Worm (Caenorhabditis elegans) whole organism, L1 larva: ENCODE data around the gene chca-1.
"Not testable (repeated sequence)": the region's sequence is repeated elsewhere in the genome, so short reads cannot be mapped to it uniquely, and the experiment has no call there.

Experiments used
- Y116A8C.19 ChIP-seq: sonication (generic microtip); optimal IDR thresholded peaks from 2 replicates; lab custom pipeline; 2016; ENCODE audit warnings: missing compliant biosample characterization, missing genetic modification characterization, borderline replicate concordance
- aha-1 ChIP-seq: fragments of 150-350 bp; optimal IDR thresholded peaks from 2 replicates; lab custom pipeline; 2014; ENCODE audit warnings: missing biosample characterization, missing genetic modification characterization
- alr-1 ChIP-seq: fragments of 200-800 bp; sonication (Bioruptor generic); optimal IDR thresholded peaks from 2 replicates; lab custom pipeline; 2018; ENCODE audit warnings: borderline replicate concordance, mild to moderate bottlenecking, missing genetic modification characterization, missing compliant biosample characterization
- blmp-1 ChIP-seq: fragments of 150-350 bp; optimal IDR thresholded peaks from 2 replicates; lab custom pipeline; 2014; ENCODE audit warnings: missing biosample characterization, missing genetic modification characterization
- ceh-63 ChIP-seq: fragments of 200-800 bp; sonication (Bioruptor generic); optimal IDR thresholded peaks from 2 replicates; lab custom pipeline; 2018; ENCODE audit warnings: mild to moderate bottlenecking, missing genetic modification characterization, missing compliant biosample characterization
- ceh-90 ChIP-seq: sonication (generic microtip); optimal IDR thresholded peaks from 2 replicates; lab custom pipeline; 2016; ENCODE audit warnings: missing genetic modification characterization, missing compliant biosample characterization
- ces-1 ChIP-seq: fragments of 150-350 bp; optimal IDR thresholded peaks from 2 replicates; lab custom pipeline; 2014; ENCODE audit warnings: missing biosample characterization, missing genetic modification reagents, missing genetic modification characterization
- efl-1 ChIP-seq, 4 experiments: fragments of 150-350 bp; optimal IDR thresholded peaks in 3 of 4; peaks in 1 of 4; 1 replicate in 1 of 4; 2 replicates in 3 of 4; lab custom pipeline; 2014; ENCODE audit warnings: missing biosample characterization in 2 of 4, missing genetic modification characterization in 2 of 4, missing genetic modification reagents in 2 of 4
- egl-27 ChIP-seq, 2 experiments: fragments of 150-350 bp in 1 of 2; sonication (generic microtip); optimal IDR thresholded peaks; 3 replicates each; lab custom pipeline; 2017 to 2018; ENCODE audit warnings: missing biosample characterization in 2 of 2, missing genetic modification characterization in 2 of 2, missing genetic modification reagents in 2 of 2
- elt-2 ChIP-seq: sonication (generic microtip); optimal IDR thresholded peaks from 2 replicates; lab custom pipeline; 2016; ENCODE audit warnings: missing genetic modification characterization, mild to moderate bottlenecking, inconsistent platforms, missing compliant biosample characterization, missing genetic modification reagents
- elt-3 ChIP-seq, 6 experiments: fragments of 150-350 bp in 1 of 6; sonication (generic microtip); optimal IDR thresholded peaks; 2 replicates each; lab custom pipeline; 2017 to 2018; ENCODE audit warnings: missing biosample characterization in 6 of 6, missing genetic modification characterization in 6 of 6, inconsistent platforms in 1 of 6
- ets-5 ChIP-seq: fragments of 200-800 bp; sonication (Bioruptor generic); IDR thresholded peaks from 2 replicates; pipeline ENCODE4 v1.3.6; 2022; ENCODE audit warnings: missing genetic modification characterization, missing compliant biosample characterization
- fkh-4 ChIP-seq: sonication (generic microtip); optimal IDR thresholded peaks from 2 replicates; lab custom pipeline; 2016; ENCODE audit warnings: missing compliant biosample characterization, missing genetic modification characterization, borderline replicate concordance
- fkh-8 ChIP-seq: sonication (generic microtip); optimal IDR thresholded peaks from 2 replicates; lab custom pipeline; 2016; ENCODE audit warnings: mild to moderate bottlenecking, missing genetic modification characterization, missing compliant biosample characterization
- fos-1 ChIP-seq: fragments of 150-350 bp; optimal IDR thresholded peaks from 2 replicates; lab custom pipeline; 2014; ENCODE audit warnings: missing biosample characterization, missing genetic modification characterization
- hlh-4 ChIP-seq: sonication (generic microtip); optimal IDR thresholded peaks from 2 replicates; lab custom pipeline; 2016; ENCODE audit warnings: mild to moderate bottlenecking, missing genetic modification characterization, missing compliant biosample characterization
- lin-13 ChIP-seq: fragments of 150-350 bp; optimal IDR thresholded peaks from 2 replicates; lab custom pipeline; 2014; ENCODE audit warnings: missing biosample characterization, missing genetic modification reagents, missing genetic modification characterization
- lin-35 ChIP-seq, 2 experiments: fragments of 150-350 bp; optimal IDR thresholded peaks; 2 replicates each; lab custom pipeline; 2014; ENCODE audit warnings: missing biosample characterization in 2 of 2, missing genetic modification characterization in 2 of 2, missing genetic modification reagents in 2 of 2
- lin-39 ChIP-seq: fragments of 150-350 bp; optimal IDR thresholded peaks from 2 replicates; lab custom pipeline; 2014; ENCODE audit warnings: missing biosample characterization, missing genetic modification reagents, missing genetic modification characterization
- lsy-2 ChIP-seq, 2 experiments: fragments of 150-350 bp; optimal IDR thresholded peaks; 2 replicates each; lab custom pipeline; 2014; ENCODE audit warnings: missing biosample characterization in 2 of 2, missing genetic modification characterization in 2 of 2
- mab-9 ChIP-seq: fragments of 200-800 bp; sonication (Bioruptor generic); IDR thresholded peaks from 2 replicates; pipeline ENCODE4 v1.3.6; 2022; ENCODE audit warnings: missing genetic modification reagents, missing genetic modification characterization, missing compliant biosample characterization
- mdl-1 ChIP-seq, 2 experiments: fragments of 150-350 bp; optimal IDR thresholded peaks; 2 replicates each; lab custom pipeline; 2014 to 2017; ENCODE audit warnings: missing biosample characterization in 2 of 2, missing genetic modification characterization in 2 of 2, inconsistent platforms in 1 of 2
- mef-2 ChIP-seq: fragments of 150-350 bp; optimal IDR thresholded peaks from 2 replicates; lab custom pipeline; 2014; ENCODE audit warnings: missing biosample characterization, missing genetic modification characterization
- nhr-20 ChIP-seq: sonication (generic microtip); optimal IDR thresholded peaks from 2 replicates; lab custom pipeline; 2016; ENCODE audit warnings: mild to moderate bottlenecking, missing genetic modification characterization, missing compliant biosample characterization
- nhr-77 ChIP-seq: fragments of 150-350 bp; optimal IDR thresholded peaks from 2 replicates; lab custom pipeline; 2014; ENCODE audit warnings: missing biosample characterization, missing genetic modification characterization
- nhr-90 ChIP-seq: sonication (generic microtip); optimal IDR thresholded peaks from 2 replicates; lab custom pipeline; 2016; ENCODE audit warnings: mild to moderate bottlenecking, missing genetic modification characterization, missing compliant biosample characterization; ENCODE audit not compliant: poor library complexity
- pag-3 ChIP-seq: sonication (generic microtip); optimal IDR thresholded peaks from 2 replicates; lab custom pipeline; 2017; ENCODE audit warnings: missing genetic modification characterization, mild to moderate bottlenecking, missing compliant biosample characterization, antibody characterized with exemption, borderline replicate concordance; ENCODE audit not compliant: insufficient read depth
- skn-1 ChIP-seq: fragments of 150-350 bp; optimal IDR thresholded peaks from 2 replicates; lab custom pipeline; 2014; ENCODE audit warnings: missing biosample characterization, missing genetic modification characterization
- sox-4 ChIP-seq: sonication (generic microtip); optimal IDR thresholded peaks from 2 replicates; lab custom pipeline; 2016; ENCODE audit warnings: missing genetic modification characterization, missing compliant biosample characterization
- sptf-1 ChIP-seq: fragments of 150-350 bp; optimal IDR thresholded peaks from 2 replicates; lab custom pipeline; 2014; ENCODE audit warnings: missing biosample characterization, missing genetic modification characterization
- unc-86 ChIP-seq: sonication (generic microtip); optimal IDR thresholded peaks from 2 replicates; lab custom pipeline; 2016; ENCODE audit warnings: missing genetic modification characterization, missing compliant biosample characterization
- unc-98 ChIP-seq: fragments of 200-800 bp; sonication (Bioruptor generic); IDR thresholded peaks from 2 replicates; pipeline ENCODE4 v1.3.6; 2022; ENCODE audit warnings: missing genetic modification characterization, missing compliant biosample characterization
- zag-1 ChIP-seq: fragments of 150-350 bp; optimal IDR thresholded peaks from 2 replicates; lab custom pipeline; 2014; ENCODE audit warnings: missing biosample characterization, missing genetic modification characterization
- zip-4 ChIP-seq: fragments of 200-800 bp; sonication (Bioruptor generic); optimal IDR thresholded peaks from 2 replicates; lab custom pipeline; 2018; ENCODE audit warnings: mild to moderate bottlenecking, missing genetic modification characterization, moderate library complexity, missing compliant biosample characterization

Gene chca-1

DNA sequence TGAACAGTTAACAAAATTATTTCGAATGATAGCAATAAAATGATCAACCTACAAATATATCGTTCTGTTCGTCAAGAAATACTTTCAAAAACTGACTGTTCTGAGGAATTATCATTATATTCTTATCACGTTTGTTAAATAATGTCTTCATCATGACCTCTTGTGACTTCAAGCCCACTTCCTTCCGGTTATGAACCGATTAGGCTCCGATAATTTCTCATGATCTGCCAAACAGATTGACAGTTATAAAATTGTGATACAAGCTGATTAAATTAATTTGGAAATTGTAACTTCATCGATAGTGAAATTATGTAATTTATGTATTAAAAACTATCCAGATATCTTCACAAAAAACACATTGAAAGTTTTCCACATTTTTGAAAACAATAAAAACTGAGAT lies 29.6 kb downstream of the chca-1 start, which contains the start of gene ins-8:
ins-8 (minus strand) TSS at position 101 of the 400 bp plus-strand sequence.
- TF ChIP-seq mdl-1 (tag; optimal IDR thresholded peaks at IDR 0.05; lab: Kevin White, UChicago) (no peak), nhr-20 (no peak), sox-4 (tag; lab: Kevin White, UChicago) (no peak), unc-86 (no peak), zip-4 (no peak), blmp-1 (tag; lab: Kevin White, UChicago) (no peak), lin-13 (GFP tag; lab: Kevin White, UChicago) (no peak), fkh-4 (no peak), aha-1 (tag; lab: Kevin White, UChicago) (no peak), efl-1 (optimal IDR thresholded peaks at IDR 0.05; lab: Kevin White, UChicago) (no peak), efl-1 (GFP tag; optimal IDR thresholded peaks at IDR 0.05 in 1 of 2; lab: Kevin White, UChicago) (no peak), ets-5 (GFP tag; lab: Robert Waterston, UW) (no peak), nhr-90 (tag; lab: Kevin White, UChicago) (no peak), unc-98 (GFP tag; lab: Robert Waterston, UW) (no peak)
- TF ChIP-seq, all 84 proteins: peak for 0

DNA sequence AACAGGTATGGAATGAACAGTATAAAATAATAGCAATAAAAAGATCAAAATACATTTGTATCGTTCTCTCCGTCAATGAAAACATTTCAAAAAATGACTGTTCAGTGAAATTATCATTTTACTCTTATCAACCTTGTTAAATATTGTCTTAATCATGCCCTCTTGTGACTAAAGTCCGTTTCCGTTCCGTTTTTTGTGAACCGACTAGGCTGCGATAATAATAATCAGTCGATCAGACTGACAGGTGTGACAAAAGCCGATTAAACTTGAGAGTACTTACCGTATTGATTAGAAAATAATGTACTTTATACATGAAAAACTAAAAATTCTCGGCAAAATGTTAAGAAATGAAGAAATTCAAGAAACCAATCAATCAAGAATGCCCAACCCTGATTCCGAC lies 31.3 kb downstream of the chca-1 start, which contains the start of gene ins-7:
ins-7 (minus strand) TSS at position 332 of the 400 bp plus-strand sequence.
- TF ChIP-seq elt-3 (tag; optimal IDR thresholded peaks at IDR 0.05; lab: Kevin White, UChicago) (no peak), efl-1 (optimal IDR thresholded peaks at IDR 0.05; lab: Kevin White, UChicago) (no peak), efl-1 (GFP tag; optimal IDR thresholded peaks at IDR 0.05 in 1 of 2; lab: Kevin White, UChicago) (no peak), elt-2 (peak; percentile 83)

DNA sequence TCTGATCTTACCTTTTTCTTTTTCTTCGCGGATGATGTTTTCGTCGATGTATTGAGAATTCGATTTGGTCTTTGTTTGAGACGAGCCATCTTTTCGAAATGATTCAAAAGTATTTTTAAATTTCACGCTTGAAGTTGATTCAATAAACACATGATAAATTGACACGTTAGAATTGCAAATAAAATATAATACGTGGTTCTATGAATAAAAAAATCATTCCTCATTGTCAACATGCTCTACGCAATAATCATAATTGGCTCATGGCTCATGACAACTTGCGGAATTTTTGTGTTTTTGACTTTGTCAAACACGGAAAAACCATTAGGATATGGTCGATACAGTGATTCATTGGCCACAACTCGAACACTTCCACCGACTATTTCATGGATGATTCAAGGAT lies 32.2 kb downstream of the chca-1 start, which contains the start of the genes htas-1 and ZK1251.3:
htas-1 (minus strand) TSS at position 101 of the 400 bp plus-strand sequence.
ZK1251.3 (plus strand) TSS at position 226 of the 400 bp plus-strand sequence.
- TF ChIP-seq efl-1 (optimal IDR thresholded peaks at IDR 0.05; lab: Kevin White, UChicago) (no peak), efl-1 (GFP tag; optimal IDR thresholded peaks at IDR 0.05 in 1 of 2; lab: Kevin White, UChicago) (peak in 1 of 2 experiments; percentile 87), alr-1 (no peak)

DNA sequence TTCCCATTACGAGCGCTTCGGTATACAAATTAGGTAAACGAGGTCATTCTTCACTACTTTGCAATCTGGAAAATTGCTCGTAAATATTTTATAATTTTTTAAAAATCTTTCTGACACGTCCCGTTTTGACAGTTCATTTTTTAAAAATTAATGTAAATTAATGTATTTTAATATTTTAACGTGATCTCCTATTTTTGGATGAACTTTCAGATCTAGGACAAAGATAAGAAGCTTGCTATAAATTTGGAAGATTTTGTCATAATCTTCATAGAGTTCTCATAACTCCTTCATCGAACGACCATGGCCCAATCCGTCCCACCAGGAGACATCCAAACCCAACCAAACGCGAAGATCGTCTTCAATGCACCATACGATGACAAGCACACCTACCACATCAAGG lies 37.5 kb downstream of the chca-1 start, which contains the start of gene msp-76:
msp-76 (plus strand) TSS at position 301 of the 400 bp plus-strand sequence.
- TF ChIP-seq lin-35 (GFP tag; optimal IDR thresholded peaks at IDR 0.05; lab: Kevin White, UChicago); ceh-63 (GFP tag; lab: Kevin White, UChicago); ceh-90: not testable (repeated sequence)

DNA sequence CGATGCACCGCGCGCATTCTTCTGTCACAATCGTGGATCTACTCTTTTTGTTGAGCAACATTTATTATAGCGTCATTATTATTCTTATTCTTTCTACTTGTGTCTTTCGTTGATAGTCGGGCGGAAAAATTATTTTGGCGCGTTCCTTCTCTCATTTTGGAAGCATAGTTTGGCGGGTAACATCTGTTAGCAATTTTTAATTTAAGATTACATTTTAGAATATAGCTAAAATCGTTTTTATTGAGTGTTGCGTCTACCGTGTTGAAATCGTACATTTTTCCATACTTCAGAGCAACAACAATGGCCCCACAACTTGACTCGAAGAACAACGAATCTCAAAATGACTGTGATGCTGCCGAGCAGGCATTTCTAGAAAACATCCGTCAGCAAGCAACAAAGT lies 39.5 kb downstream of the chca-1 start, which contains the start of gene sdz-36:
sdz-36 (plus strand) TSS at position 301 of the 400 bp plus-strand sequence.
- no peak for TF ChIP-seq zip-4
- TF ChIP-seq elt-2: no peak
- TF ChIP-seq lin-13 (GFP tag; lab: Kevin White, UChicago): no peak
- TF ChIP-seq lsy-2 (tag; optimal IDR thresholded peaks at IDR 0.05; lab: Kevin White, UChicago): no peak

DNA sequence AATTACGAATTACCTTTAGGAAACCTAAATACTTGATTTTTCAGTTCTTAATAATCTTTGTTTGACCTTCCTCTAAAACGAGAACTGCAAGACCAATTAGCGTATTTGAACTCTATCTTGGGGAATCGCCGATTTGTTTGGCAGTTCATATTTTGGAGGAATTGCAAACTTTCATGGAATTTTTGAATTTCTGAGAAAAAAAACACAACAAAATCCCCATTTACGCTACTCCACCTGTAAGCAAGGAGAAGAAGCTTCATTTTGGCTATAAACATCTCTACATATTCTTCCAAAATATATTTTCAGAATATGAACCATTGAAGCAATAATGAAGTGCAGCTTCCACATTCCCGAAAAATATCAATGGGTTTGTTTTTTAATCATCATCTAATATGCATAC lies 41.7 kb downstream of the chca-1 start, which contains the start of gene twk-9:
twk-9 (plus strand) TSS at position 301 of the 400 bp plus-strand sequence.
- no peak for TF ChIP-seq fkh-8 (tag; lab: Kevin White, UChicago)
- TF ChIP-seq nhr-77 (tag; lab: Kevin White, UChicago): no peak
- TF ChIP-seq mef-2 (tag; lab: Kevin White, UChicago): no peak
- no peak for TF ChIP-seq fos-1 (tag; lab: Kevin White, UChicago)
- TF ChIP-seq mab-9 (GFP tag; lab: Robert Waterston, UW): no peak
- TF ChIP-seq lin-39: no peak
- no peak for TF ChIP-seq lin-35 (GFP tag; optimal IDR thresholded peaks at IDR 0.05; lab: Kevin White, UChicago)
- TF ChIP-seq sptf-1: no peak
- no peak for TF ChIP-seq fkh-4
- no peak for TF ChIP-seq pag-3
- TF ChIP-seq nhr-90 (tag; lab: Kevin White, UChicago): no peak
- no peak for TF ChIP-seq zag-1 (tag; lab: Kevin White, UChicago)
- TF ChIP-seq Y116A8C.19 (tag; lab: Kevin White, UChicago): no peak
- TF ChIP-seq ceh-90: no peak
- TF ChIP-seq skn-1 (tag; lab: Kevin White, UChicago): no peak
- TF ChIP-seq ces-1 (GFP tag; lab: Kevin White, UChicago): no peak
- no peak for TF ChIP-seq alr-1
- no peak for TF ChIP-seq hlh-4 (tag; lab: Kevin White, UChicago)
- no peak for TF ChIP-seq egl-27 (tag; optimal IDR thresholded peaks at IDR 0.05; lab: Kevin White, UChicago)
- TF ChIP-seq mdl-1 (tag; optimal IDR thresholded peaks at IDR 0.05; lab: Kevin White, UChicago): no peak
